Fruit fly (Drosophila melanogaster): ENCODE results near the gene Trp1.

dm6 chr2L:9968201-9968727 lies 40.9 kb upstream of the Trp1 start:
- TF ChIP-seq NC2β (GFP tag; optimal IDR thresholded peaks at IDR 0.05) (no peak), Gug (GFP tag; IDR thresholded peaks at IDR 0.05) (no peak), usp (GFP tag; optimal IDR thresholded peaks at IDR 0.05) (no peak), Oli (tag; optimal IDR thresholded peaks at IDR 0.05) (no peak), CG8944 (GFP tag; optimal IDR thresholded peaks at IDR 0.05) (no peak)
